Worm (Caenorhabditis elegans): Measurements from ENCODE around the gene coh-4.

coh-4 gene

DNA sequence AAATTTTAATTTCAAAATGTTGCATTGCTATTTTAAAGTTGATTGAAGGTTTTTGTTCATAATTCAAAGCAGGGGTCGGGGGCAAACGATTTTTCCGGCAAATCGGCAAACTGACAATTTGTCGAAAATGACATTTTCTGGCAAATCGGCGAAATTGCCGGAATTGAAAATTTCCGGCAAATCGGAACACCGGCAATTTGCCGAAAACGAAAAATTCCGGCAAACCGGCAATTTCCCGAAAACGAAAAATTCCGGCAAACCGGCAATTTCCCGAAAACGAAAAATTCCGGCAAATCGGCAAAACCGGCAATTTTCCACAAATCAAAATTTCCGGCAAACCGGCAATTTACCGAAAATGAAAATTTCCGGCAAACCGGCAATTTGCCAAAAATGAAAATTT, 14.8 kb upstream of the coh-4 start:
- TF ChIP-seq nhr-90 (tag; optimal IDR thresholded peaks at IDR 0.05) (no peak), atf-7 (tag; optimal IDR thresholded peaks at IDR 0.05) (peak; percentile 31), athp-1 (tag; optimal IDR thresholded peaks at IDR 0.05) (peak; percentile 26), lin-54 (GFP tag; optimal IDR thresholded peaks at IDR 0.05) (no peak), nhr-120 (GFP tag; IDR thresholded peaks at IDR 0.05) (no peak), lin-26 (GFP tag; IDR thresholded peaks at IDR 0.05) (0 out of 2 replicates have a peak, but pooled peaks have one; percentile 36), egrh-3 (GFP tag; IDR thresholded peaks at IDR 0.05) (no peak), F22D6.2 (tag; optimal IDR thresholded peaks at IDR 0.05) (no peak), nfya-2 (GFP tag; IDR thresholded peaks at IDR 0.05) (no peak), F49E8.2 (tag; optimal IDR thresholded peaks at IDR 0.05; ENCODE audit: insufficient read depth) (no peak), K11D2.4 (GFP tag; IDR thresholded peaks at IDR 0.05) (peak; percentile 59; the same call in 1 of the 2 replicates), mxl-1 (tag; optimal IDR thresholded peaks at IDR 0.05) (no peak), lin-40 (tag; optimal IDR thresholded peaks at IDR 0.05) (no peak), cebp-2 (GFP tag; IDR thresholded peaks at IDR 0.05) (peak; percentile 70; the same call in 1 of the 2 replicates), gei-17 (GFP tag; optimal IDR thresholded peaks at IDR 0.05) (peak; percentile 30), madf-3 (GFP tag; IDR thresholded peaks at IDR 0.05) (no peak), him-1 (tag; optimal IDR thresholded peaks at IDR 0.05) (no peak), ztf-18 (tag; optimal IDR thresholded peaks at IDR 0.05) (no peak), Y53G8AR.9 (GFP tag; conservative IDR thresholded peaks at IDR 0.05) (peak; percentile 78; the same call in 1 of the 2 replicates), pbrm-1 (GFP tag; IDR thresholded peaks at IDR 0.05) (no peak), nfya-1 (tag; optimal IDR thresholded peaks at IDR 0.05; ENCODE audit: borderline replicate concordance, insufficient read depth) (no peak), snpc-3.4 (tag; optimal IDR thresholded peaks at IDR 0.05) (no peak), mes-4 (tag; optimal IDR thresholded peaks at IDR 0.05) (no peak), K12H6.12 (tag; optimal IDR thresholded peaks at IDR 0.05) (no peak), nfyb-1 (GFP tag; IDR thresholded peaks at IDR 0.05) (0 out of 2 replicates have a peak, but pooled peaks have one; percentile 69), fkh-3 (tag; optimal IDR thresholded peaks at IDR 0.05) (peak; percentile 61), Y79H2A.3 (GFP tag; conservative IDR thresholded peaks at IDR 0.05) (no peak), ceh-91 (GFP tag; IDR thresholded peaks at IDR 0.05) (no peak), egl-44 (GFP tag; IDR thresholded peaks at IDR 0.05) (no peak), madf-8 (GFP tag; conservative IDR thresholded peaks at IDR 0.05) (no peak), somi-1 (GFP tag; optimal IDR thresholded peaks at IDR 0.05) (no peak), ets-4 (GFP tag; optimal IDR thresholded peaks at IDR 0.05) (no peak), bed-1 (GFP tag; IDR thresholded peaks at IDR 0.05) (no peak), ztf-28 (GFP tag; IDR thresholded peaks at IDR 0.05) (no peak), chd-7 (tag; optimal IDR thresholded peaks at IDR 0.05) (peak; percentile 29), zim-3 (tag; optimal IDR thresholded peaks at IDR 0.05) (no peak), snpc-1.3 (tag; optimal IDR thresholded peaks at IDR 0.05; ENCODE audit: insufficient read depth) (no peak), xnd-1 (tag; optimal IDR thresholded peaks at IDR 0.05) (no peak), akir-1 (GFP tag; optimal IDR thresholded peaks at IDR 0.05) (no peak), sptf-2 (GFP tag; optimal IDR thresholded peaks at IDR 0.05) (no peak), B0336.3 (GFP tag; IDR thresholded peaks at IDR 0.05) (peak; percentile 70; the same call in 1 of the 2 replicates), ztf-6 (GFP tag; IDR thresholded peaks at IDR 0.05) (no peak), ceh-27 (GFP tag; optimal IDR thresholded peaks at IDR 0.05) (no peak), F23B12.7 (tag; optimal IDR thresholded peaks at IDR 0.05; ENCODE audit: insufficient read depth) (no peak), F39B2.1 (GFP tag; IDR thresholded peaks at IDR 0.05) (0 out of 2 replicates have a peak, but pooled peaks have one; percentile 24), hmg-1.2 (GFP tag; IDR thresholded peaks at IDR 0.05) (no peak), lsl-1 (GFP tag; optimal IDR thresholded peaks at IDR 0.05) (no peak), ekl-4 (GFP tag; IDR thresholded peaks at IDR 0.05) (no peak), attf-5 (GFP tag; optimal IDR thresholded peaks at IDR 0.05) (no peak)

Data from whole organism, young adult.